Fruit fly (Drosophila melanogaster) whole organism, adult: ENCODE measurements around the gene eIF3g1.

ENCODE experiments used
- CG11617 ChIP-seq: fragments of 200-800 bp; sonication (Bioruptor generic); optimal IDR thresholded peaks from 2 replicates; lab custom pipeline; 2017; ENCODE audit warnings: mild to moderate bottlenecking, missing biosample characterization, missing genetic modification reagents, missing genetic modification characterization
- CG12768 ChIP-seq: fragments of 200-800 bp; sonication (Bioruptor generic); optimal IDR thresholded peaks from 2 replicates; lab custom pipeline; 2017; ENCODE audit warnings: missing biosample characterization, missing genetic modification characterization, mild to moderate bottlenecking, moderate library complexity, missing genetic modification reagents
- CG14711 ChIP-seq: fragments of 200-800 bp; sonication (Bioruptor generic); optimal IDR thresholded peaks from 2 replicates; lab custom pipeline; 2018; ENCODE audit warnings: missing biosample characterization, mild to moderate bottlenecking, missing genetic modification characterization, moderate library complexity
- CG1620 ChIP-seq: fragments of 200-800 bp; sonication (Bioruptor generic); optimal IDR thresholded peaks from 2 replicates; lab custom pipeline; 2016; ENCODE audit warnings: missing biosample characterization, missing genetic modification characterization
- CG33017 ChIP-seq: fragments of 200-800 bp; sonication (Bioruptor generic); optimal IDR thresholded peaks from 2 replicates; lab custom pipeline; 2018; ENCODE audit warnings: missing biosample characterization, mild to moderate bottlenecking, missing genetic modification characterization, moderate library complexity
- CG5204 ChIP-seq: fragments of 200-800 bp; sonication (Bioruptor generic); optimal IDR thresholded peaks from 2 replicates; lab custom pipeline; 2016; ENCODE audit warnings: missing biosample characterization, missing genetic modification characterization
- CG7045 ChIP-seq: fragments of 200-800 bp; sonication (Bioruptor generic); optimal IDR thresholded peaks from 2 replicates; lab custom pipeline; 2017; ENCODE audit warnings: missing biosample characterization, mild to moderate bottlenecking, missing genetic modification characterization
- CG7101 ChIP-seq: fragments of 200-800 bp; sonication (Bioruptor generic); optimal IDR thresholded peaks from 2 replicates; lab custom pipeline; 2018; ENCODE audit warnings: missing biosample characterization, mild to moderate bottlenecking, missing genetic modification characterization, moderate library complexity
- Clk ChIP-seq: fragments of 200-800 bp; sonication (Bioruptor generic); optimal IDR thresholded peaks from 2 replicates; lab custom pipeline; 2017; ENCODE audit warnings: missing biosample characterization, missing genetic modification characterization
- Crg-1 ChIP-seq: fragments of 200-800 bp; sonication (Bioruptor generic); optimal IDR thresholded peaks from 2 replicates; lab custom pipeline; 2016; ENCODE audit warnings: missing biosample characterization, missing genetic modification characterization
- Hr96 ChIP-seq: fragments of 200-800 bp; sonication (Bioruptor generic); optimal IDR thresholded peaks from 2 replicates; lab custom pipeline; 2016; ENCODE audit warnings: missing biosample characterization, missing genetic modification characterization
- Mnt ChIP-seq: fragments of 200-800 bp; sonication (Bioruptor generic); optimal IDR thresholded peaks from 2 replicates; lab custom pipeline; 2016; ENCODE audit warnings: missing biosample characterization, mild to moderate bottlenecking, missing genetic modification characterization
- bab1 ChIP-seq: fragments of 200-800 bp; sonication (Bioruptor generic); optimal IDR thresholded peaks from 3 replicates; lab custom pipeline; 2019; ENCODE audit warnings: missing biosample characterization, mild to moderate bottlenecking, missing genetic modification characterization, moderate library complexity
- cic ChIP-seq: fragments of 200-800 bp; sonication (Bioruptor generic); optimal IDR thresholded peaks from 2 replicates; lab custom pipeline; 2017; ENCODE audit warnings: missing biosample characterization, mild to moderate bottlenecking, missing genetic modification characterization, moderate library complexity
- cnc ChIP-seq, 2 experiments: fragments of >200 bp; optimal IDR thresholded peaks; 2 replicates each; lab custom pipeline; 2017
- kay ChIP-seq: fragments of 200-800 bp; sonication (Bioruptor generic); peaks from one replicate; lab custom pipeline; 2016; ENCODE audit warnings: missing biosample characterization, missing genetic modification characterization, borderline replicate concordance
- ovo ChIP-seq: fragments of 200-800 bp; sonication (Bioruptor generic); optimal IDR thresholded peaks from 2 replicates; lab custom pipeline; 2016; ENCODE audit warnings: missing biosample characterization, missing genetic modification characterization
- pad ChIP-seq: fragments of 200-800 bp; sonication (Bioruptor generic); optimal IDR thresholded peaks from 3 replicates; lab custom pipeline; 2017; ENCODE audit warnings: missing biosample characterization, missing genetic modification characterization, mild to moderate bottlenecking, moderate library complexity, missing genetic modification reagents
- tj ChIP-seq: fragments of 200-800 bp; sonication (Bioruptor generic); optimal IDR thresholded peaks from 3 replicates; lab custom pipeline; 2017; ENCODE audit warnings: missing biosample characterization, mild to moderate bottlenecking, missing genetic modification characterization, moderate library complexity
- toe ChIP-seq: fragments of 200-800 bp; sonication (Bioruptor generic); optimal IDR thresholded peaks from 2 replicates; lab custom pipeline; 2016; ENCODE audit warnings: missing biosample characterization, missing genetic modification characterization

eIF3g1 gene

DNA sequence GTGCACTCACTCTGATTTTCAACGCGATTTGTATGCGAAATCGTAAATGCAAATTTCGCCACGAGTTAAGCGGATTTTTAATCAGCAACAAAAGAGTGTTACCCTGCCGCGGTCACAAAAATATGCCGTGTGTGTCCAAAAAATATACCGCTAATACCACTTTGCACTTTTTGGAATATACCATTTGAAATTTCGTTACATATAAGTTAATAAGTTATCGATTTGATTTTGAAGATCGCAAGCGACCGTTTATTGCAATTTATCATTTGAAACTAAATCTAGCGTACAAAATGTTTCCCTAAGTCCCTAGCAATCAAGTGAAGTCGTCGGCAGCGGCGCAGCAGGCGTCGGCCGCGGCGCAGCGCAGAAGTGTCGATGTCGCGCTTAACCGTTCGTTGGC lies at the start of gene eIF3g1:
eIF3g1 (minus strand) TSS at position 101 of the 400 bp plus-strand sequence.
- peak; percentile 22 for TF ChIP-seq Mnt (GFP tag; lab: Kevin White, UChicago)

DNA sequence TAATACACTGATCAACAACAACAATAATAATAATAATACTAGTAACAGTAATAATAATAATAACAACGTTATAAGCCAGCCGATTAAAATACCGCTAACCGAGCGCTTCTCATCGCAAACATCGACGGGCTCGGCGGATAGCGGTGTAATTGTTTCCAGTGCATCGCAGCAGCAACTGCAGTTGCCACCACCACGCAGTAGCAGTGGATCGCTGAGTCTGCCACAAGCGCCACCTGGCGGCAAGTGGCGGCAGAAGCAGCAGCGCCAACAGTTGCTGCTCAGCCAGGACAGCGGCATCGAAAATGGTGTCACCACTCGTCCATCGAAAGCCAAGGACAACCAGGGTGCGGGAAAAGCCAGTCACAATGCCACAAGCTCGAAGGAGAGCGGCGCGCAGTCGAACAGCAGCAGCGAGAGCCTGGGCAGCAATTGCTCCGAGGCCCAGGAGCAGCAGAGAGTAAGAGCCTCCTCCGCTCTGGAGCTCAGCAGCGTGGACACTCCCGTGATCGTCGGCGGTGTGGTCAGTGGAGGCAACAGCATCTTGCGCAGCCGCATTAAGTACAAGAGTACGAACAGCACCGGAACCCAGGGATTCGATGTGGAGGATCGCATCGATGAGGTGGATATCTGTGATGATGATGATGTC lies 49.4 kb upstream of the eIF3g1 start:
- TF ChIP-seq kay (GFP tag; lab: Kevin White, UChicago), result no peak
- no peak for TF ChIP-seq CG7045 (GFP tag; lab: Kevin White, UChicago)
- TF ChIP-seq toe (GFP tag; lab: Kevin White, UChicago), result no peak
- TF ChIP-seq cic (GFP tag; lab: Kevin White, UChicago), result no peak
- no peak for TF ChIP-seq bab1
- TF ChIP-seq pad (GFP tag; lab: Kevin White, UChicago), result no peak
- no peak for TF ChIP-seq CG14711 (tag; lab: Kevin White, UChicago)
- no peak for TF ChIP-seq CG11617 (GFP tag; lab: Kevin White, UChicago)
- TF ChIP-seq tj (GFP tag; lab: Kevin White, UChicago), result no peak
- TF ChIP-seq CG12768 (GFP tag; lab: Kevin White, UChicago), result no peak
- no peak for TF ChIP-seq CG5204
- TF ChIP-seq CG33017 (tag; lab: Kevin White, UChicago), result no peak
- TF ChIP-seq Crg-1 (GFP tag; lab: Kevin White, UChicago), result no peak
- TF ChIP-seq CG1620 (GFP tag; lab: Kevin White, UChicago), result no peak
- TF ChIP-seq cnc (optimal IDR thresholded peaks at IDR 0.05; lab: Kevin White, UChicago), result no peak
- no peak for TF ChIP-seq Mnt (GFP tag; lab: Kevin White, UChicago)

DNA sequence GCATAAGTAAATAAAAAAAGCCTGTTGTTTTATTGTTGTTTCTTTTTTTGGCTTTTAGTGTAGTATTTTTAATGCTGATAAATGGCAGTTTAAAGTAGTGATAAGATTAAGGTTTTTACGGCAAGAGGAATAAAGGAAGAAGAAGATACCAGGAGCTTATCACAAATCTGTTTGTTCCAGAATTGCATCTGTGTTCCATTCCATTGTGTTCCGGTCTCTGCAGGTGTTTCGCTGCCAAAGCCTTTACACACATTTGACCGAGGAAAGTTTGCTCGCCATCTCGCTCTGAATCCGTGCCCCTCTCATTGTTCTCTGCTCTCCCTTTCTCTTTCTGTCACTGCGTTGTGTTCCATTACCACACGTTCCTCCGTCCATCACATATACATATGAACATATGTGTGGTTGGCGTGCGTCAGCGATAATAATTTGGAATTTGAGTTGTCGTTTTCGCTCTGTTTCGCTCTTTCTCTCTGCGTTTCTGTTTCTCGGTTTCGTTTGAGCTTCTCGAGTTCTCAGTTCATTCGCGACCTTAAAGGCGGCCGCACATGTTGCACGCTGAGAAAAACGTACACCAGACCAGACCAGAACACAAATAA lies 48.2 kb upstream of the eIF3g1 start:
- TF ChIP-seq toe (GFP tag; lab: Kevin White, UChicago) (no peak), ovo (GFP tag; lab: Kevin White, UChicago) (no peak), CG5204 (no peak), kay (GFP tag; lab: Kevin White, UChicago) (peak; percentile 62), CG12768 (GFP tag; lab: Kevin White, UChicago) (no peak), Crg-1 (GFP tag; lab: Kevin White, UChicago) (no peak), CG14711 (tag; lab: Kevin White, UChicago) (no peak), CG33017 (tag; lab: Kevin White, UChicago) (no peak), CG7101 (tag; lab: Kevin White, UChicago) (peak; percentile 10), cnc (optimal IDR thresholded peaks at IDR 0.05; lab: Kevin White, UChicago) (no peak), Mnt (GFP tag; lab: Kevin White, UChicago) (peak; percentile 79), CG11617 (GFP tag; lab: Kevin White, UChicago) (no peak), cic (GFP tag; lab: Kevin White, UChicago) (peak; percentile 71), bab1 (peak; percentile 34), tj (GFP tag; lab: Kevin White, UChicago) (peak; percentile 94), CG7045 (GFP tag; lab: Kevin White, UChicago) (no peak), pad (GFP tag; lab: Kevin White, UChicago) (peak; percentile 78)

DNA sequence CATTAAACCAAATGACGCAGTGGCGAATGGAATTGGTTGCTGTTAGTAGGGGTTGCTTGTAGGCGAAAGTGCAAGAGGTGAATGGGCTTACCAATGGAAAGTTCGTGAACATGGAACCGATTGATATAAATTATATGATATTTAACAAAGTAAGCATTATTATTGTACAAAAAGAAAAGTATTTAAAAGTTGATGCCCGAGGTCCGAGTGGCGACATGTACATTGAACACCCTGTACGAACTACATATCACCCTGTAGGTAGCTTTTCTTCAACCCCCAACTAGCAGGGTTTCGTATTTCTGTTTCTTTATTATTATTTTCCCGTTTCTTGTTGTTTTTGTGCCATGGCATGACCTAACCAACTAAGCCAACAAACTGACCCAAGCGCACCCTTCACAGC lies 47.1 kb upstream of the eIF3g1 start:
- peak; percentile 68 for TF ChIP-seq kay (GFP tag; lab: Kevin White, UChicago)
- TF ChIP-seq cic (GFP tag; lab: Kevin White, UChicago), result no peak

DNA sequence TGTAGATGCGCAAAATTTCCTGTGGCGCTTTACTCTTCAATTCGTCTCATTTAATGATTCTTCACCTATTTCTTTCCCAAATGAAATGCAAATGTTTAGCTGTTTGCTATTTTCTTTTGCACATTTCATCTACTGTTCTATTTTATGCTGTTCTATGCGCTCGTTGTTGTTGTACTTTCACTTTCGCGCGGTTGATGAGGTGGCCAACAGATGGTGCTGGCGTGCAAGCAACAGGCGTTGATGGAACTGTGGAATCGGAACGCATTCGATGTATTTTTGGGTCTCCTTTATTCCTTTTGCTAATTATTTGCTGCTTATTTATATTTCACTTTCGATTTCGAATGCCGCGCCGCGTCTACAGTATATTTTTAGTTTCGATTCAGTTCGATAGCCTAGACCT lies 45.9 kb upstream of the eIF3g1 start:
- TF ChIP-seq cnc (optimal IDR thresholded peaks at IDR 0.05; lab: Kevin White, UChicago) (no peak), pad (GFP tag; lab: Kevin White, UChicago) (no peak), CG12768 (GFP tag; lab: Kevin White, UChicago) (no peak), tj (GFP tag; lab: Kevin White, UChicago) (no peak), Clk (GFP tag; lab: Kevin White, UChicago) (no peak)

DNA sequence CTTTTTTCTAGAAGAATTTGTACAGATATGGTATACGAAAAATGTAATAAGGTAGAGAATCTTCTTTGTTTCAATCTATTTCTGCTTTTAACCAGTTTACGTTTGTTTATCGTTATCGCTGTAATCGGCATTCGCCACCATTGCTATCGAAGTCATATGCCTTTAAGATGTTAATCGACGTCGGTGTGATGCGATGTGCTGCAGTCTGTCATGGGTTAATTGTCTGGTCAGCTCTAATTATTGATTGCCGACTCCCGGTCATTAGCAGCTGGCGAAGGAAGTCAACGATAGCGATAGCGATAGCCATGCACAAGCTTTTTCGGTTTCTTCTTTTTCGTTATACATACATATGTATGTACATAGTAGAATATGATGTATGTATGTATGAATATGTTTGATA lies 45.3 kb upstream of the eIF3g1 start:
- TF ChIP-seq ovo (GFP tag; lab: Kevin White, UChicago) (no peak), CG5204 (no peak), CG11617 (GFP tag; lab: Kevin White, UChicago) (no peak), Mnt (GFP tag; lab: Kevin White, UChicago) (no peak), cnc (optimal IDR thresholded peaks at IDR 0.05; lab: Kevin White, UChicago) (no peak), Hr96 (GFP tag; lab: Kevin White, UChicago) (no peak), CG33017 (tag; lab: Kevin White, UChicago) (no peak), Clk (GFP tag; lab: Kevin White, UChicago) (no peak), CG7045 (GFP tag; lab: Kevin White, UChicago) (no peak), pad (GFP tag; lab: Kevin White, UChicago) (no peak), cic (GFP tag; lab: Kevin White, UChicago) (no peak), CG12768 (GFP tag; lab: Kevin White, UChicago) (no peak), CG7101 (tag; lab: Kevin White, UChicago) (no peak), CG1620 (GFP tag; lab: Kevin White, UChicago) (no peak), toe (GFP tag; lab: Kevin White, UChicago) (no peak), Crg-1 (GFP tag; lab: Kevin White, UChicago) (no peak), bab1 (no peak), CG14711 (tag; lab: Kevin White, UChicago) (no peak), kay (GFP tag; lab: Kevin White, UChicago) (no peak), tj (GFP tag; lab: Kevin White, UChicago) (no peak)
